Worm (Caenorhabditis elegans) whole organism, young adult: ENCODE results near the gene C45G9.8.
A peak's percentile ranks its signal among the peaks of the same experiment; 100 is the strongest.

ENCODE experiments used
- F22D6.2 ChIP-seq: sonication (generic microtip); optimal IDR thresholded peaks from 2 replicates; lab custom pipeline; 2016; ENCODE audit warnings: mild to moderate bottlenecking, missing genetic modification characterization, missing compliant biosample characterization
- F23B12.7 ChIP-seq: sonication (generic microtip); optimal IDR thresholded peaks from 2 replicates; lab custom pipeline; 2017; ENCODE audit warnings: missing genetic modification characterization, mild to moderate bottlenecking, missing compliant biosample characterization, antibody characterized with exemption, moderate library complexity; ENCODE audit not compliant: insufficient read depth
- F33H1.4 ChIP-seq: fragments of 200-800 bp; sonication (Bioruptor generic); IDR thresholded peaks from 2 replicates; pipeline ENCODE4 v1.3.6; 2022; ENCODE audit warnings: missing genetic modification reagents, missing genetic modification characterization, missing compliant biosample characterization
- F49E8.2 ChIP-seq: sonication (generic microtip); optimal IDR thresholded peaks from 3 replicates; lab custom pipeline; 2017; ENCODE audit warnings: missing genetic modification characterization, mild to moderate bottlenecking, missing compliant biosample characterization, antibody characterized with exemption, moderate library complexity; ENCODE audit not compliant: insufficient read depth
- F55B11.4 ChIP-seq: sonication (generic microtip); optimal IDR thresholded peaks from 2 replicates; lab custom pipeline; 2016; ENCODE audit warnings: missing compliant biosample characterization, missing genetic modification characterization, borderline replicate concordance; ENCODE audit not compliant: insufficient read depth
- F57A8.1 ChIP-seq: fragments of 200-800 bp; sonication (Bioruptor generic); optimal IDR thresholded peaks from 2 replicates; lab custom pipeline; 2018; ENCODE audit warnings: mild to moderate bottlenecking, missing genetic modification characterization, moderate library complexity, missing compliant biosample characterization
- T07F8.4 ChIP-seq: sonication (generic microtip); optimal IDR thresholded peaks from 2 replicates; lab custom pipeline; 2016; ENCODE audit warnings: mild to moderate bottlenecking, missing genetic modification characterization, moderate library complexity, missing compliant biosample characterization
- Y95B8A.8 ChIP-seq: fragments of 200-800 bp; sonication (Bioruptor generic); IDR thresholded peaks from 2 replicates; pipeline ENCODE4 v1.3.6; 2022; ENCODE audit warnings: missing genetic modification reagents, missing genetic modification characterization, missing compliant biosample characterization
- aptf-3 ChIP-seq: fragments of 200-800 bp; sonication (Bioruptor generic); IDR thresholded peaks from 2 replicates; pipeline ENCODE4 v1.3.6; 2022; ENCODE audit warnings: missing genetic modification characterization, missing compliant biosample characterization
- attf-3 ChIP-seq: fragments of 200-800 bp; sonication (Bioruptor generic); conservative IDR thresholded peaks from 2 replicates; pipeline ENCODE4 v1.3.6; 2022; ENCODE audit warnings: missing genetic modification reagents, missing genetic modification characterization, missing compliant biosample characterization
- attf-5 ChIP-seq: fragments of 200-800 bp; sonication (Bioruptor generic); optimal IDR thresholded peaks from 2 replicates; lab custom pipeline; 2018; ENCODE audit warnings: mild to moderate bottlenecking, missing genetic modification characterization, missing compliant biosample characterization
- bed-1 ChIP-seq: fragments of 200-800 bp; sonication (Bioruptor generic); IDR thresholded peaks from 2 replicates; pipeline ENCODE4 v1.3.6; 2022; ENCODE audit warnings: missing genetic modification reagents, missing genetic modification characterization, missing compliant biosample characterization
- bed-2 ChIP-seq: fragments of 200-800 bp; sonication (Bioruptor generic); IDR thresholded peaks from 2 replicates; pipeline ENCODE4 v1.3.6; 2022; ENCODE audit warnings: missing genetic modification reagents, missing genetic modification characterization, missing compliant biosample characterization
- ceh-100 ChIP-seq: fragments of 200-800 bp; sonication (Bioruptor generic); IDR thresholded peaks from 2 replicates; pipeline ENCODE4 v1.3.6; 2022; ENCODE audit warnings: missing genetic modification reagents, missing genetic modification characterization, missing compliant biosample characterization
- ceh-79 ChIP-seq: sonication (generic microtip); optimal IDR thresholded peaks from 2 replicates; lab custom pipeline; 2017; ENCODE audit warnings: mild to moderate bottlenecking, missing genetic modification characterization, missing compliant biosample characterization
- dpff-1 ChIP-seq: sonication (generic microtip); optimal IDR thresholded peaks from 2 replicates; lab custom pipeline; 2017; ENCODE audit warnings: mild to moderate bottlenecking, missing genetic modification characterization, missing compliant biosample characterization
- efl-1 ChIP-seq: fragments of 150-350 bp; optimal IDR thresholded peaks from 2 replicates; lab custom pipeline; 2014; ENCODE audit warnings: missing biosample characterization, missing genetic modification reagents, missing genetic modification characterization
- gei-17 ChIP-seq: fragments of 200-800 bp; sonication (Bioruptor generic); optimal IDR thresholded peaks from 2 replicates; lab custom pipeline; 2018; ENCODE audit warnings: mild to moderate bottlenecking, missing genetic modification characterization, missing compliant biosample characterization
- him-1 ChIP-seq: sonication (generic microtip); optimal IDR thresholded peaks from 2 replicates; lab custom pipeline; 2016; ENCODE audit warnings: missing genotype, missing genetic modification reagents, missing genetic modification characterization, missing compliant biosample characterization
- hlh-12 ChIP-seq: sonication (generic microtip); optimal IDR thresholded peaks from 2 replicates; lab custom pipeline; 2016; ENCODE audit warnings: missing genetic modification characterization, missing compliant biosample characterization
- hlh-26 ChIP-seq: fragments of 200-800 bp; sonication (Bioruptor generic); conservative IDR thresholded peaks from 2 replicates; pipeline ENCODE4 v1.3.6; 2022; ENCODE audit warnings: missing genetic modification reagents, missing genetic modification characterization, missing compliant biosample characterization
- hmg-1.2 ChIP-seq: fragments of 200-800 bp; sonication (Bioruptor generic); IDR thresholded peaks from 2 replicates; pipeline ENCODE4 v1.3.6; 2022; ENCODE audit warnings: missing genetic modification reagents, missing genetic modification characterization, missing compliant biosample characterization
- hmg-20 ChIP-seq: fragments of 200-800 bp; sonication (Bioruptor generic); IDR thresholded peaks from 2 replicates; pipeline ENCODE4 v1.3.6; 2022; ENCODE audit warnings: missing genetic modification reagents, missing genetic modification characterization, missing compliant biosample characterization
- lag-1 ChIP-seq: fragments of 200-800 bp; sonication (Bioruptor generic); IDR thresholded peaks from 2 replicates; pipeline ENCODE4 v1.3.6; 2022; ENCODE audit warnings: missing genetic modification reagents, missing genetic modification characterization, missing compliant biosample characterization
- let-526 ChIP-seq: fragments of 200-800 bp; sonication (Bioruptor generic); IDR thresholded peaks from 2 replicates; pipeline ENCODE4 v1.3.6; 2022; ENCODE audit warnings: missing genetic modification reagents, missing genetic modification characterization, missing compliant biosample characterization
- lin-26 ChIP-seq: fragments of 200-800 bp; sonication (Bioruptor generic); IDR thresholded peaks from 2 replicates; pipeline ENCODE4 v1.3.6; 2022; ENCODE audit warnings: missing genetic modification reagents, missing genetic modification characterization, missing compliant biosample characterization
- lin-40 ChIP-seq: sonication (generic microtip); optimal IDR thresholded peaks from 2 replicates; lab custom pipeline; 2016; ENCODE audit warnings: missing genetic modification characterization, mild to moderate bottlenecking, missing compliant biosample characterization, missing genotype, missing genetic modification reagents
- lir-1 ChIP-seq: fragments of 200-800 bp; sonication (Bioruptor generic); conservative IDR thresholded peaks from 2 replicates; pipeline ENCODE4 v1.3.6; 2022; ENCODE audit warnings: missing genetic modification reagents, missing genetic modification characterization, missing compliant biosample characterization
- lsl-1 ChIP-seq: fragments of 200-800 bp; sonication (Bioruptor generic); optimal IDR thresholded peaks from 2 replicates; lab custom pipeline; 2018; ENCODE audit warnings: mild to moderate bottlenecking, missing genetic modification characterization, moderate library complexity, missing compliant biosample characterization
- mcd-1 ChIP-seq: fragments of 200-800 bp; sonication (Bioruptor generic); IDR thresholded peaks from 2 replicates; pipeline ENCODE4 v1.3.6; 2022; ENCODE audit warnings: missing genetic modification reagents, missing genetic modification characterization, missing compliant biosample characterization
- mxl-1 ChIP-seq: sonication (generic microtip); optimal IDR thresholded peaks from 2 replicates; lab custom pipeline; 2016; ENCODE audit warnings: missing genetic modification characterization, missing compliant biosample characterization
- nfya-1 ChIP-seq: sonication (generic microtip); optimal IDR thresholded peaks from 2 replicates; lab custom pipeline; 2017; ENCODE audit warnings: antibody characterized with exemption, missing compliant biosample characterization, missing genetic modification characterization, borderline replicate concordance; ENCODE audit not compliant: insufficient read depth
- nfyb-1 ChIP-seq: fragments of 200-800 bp; sonication (Bioruptor generic); IDR thresholded peaks from 2 replicates; pipeline ENCODE4 v1.3.6; 2022; ENCODE audit warnings: missing genetic modification reagents, missing genetic modification characterization, missing compliant biosample characterization
- nhr-90 ChIP-seq: sonication (generic microtip); optimal IDR thresholded peaks from 2 replicates; lab custom pipeline; 2016; ENCODE audit warnings: missing genotype, mild to moderate bottlenecking, missing genetic modification characterization, missing compliant biosample characterization
- pbrm-1 ChIP-seq: fragments of 200-800 bp; sonication (Bioruptor generic); IDR thresholded peaks from 2 replicates; pipeline ENCODE4 v1.3.6; 2022; ENCODE audit warnings: missing genetic modification reagents, missing genetic modification characterization, missing compliant biosample characterization
- pha-4 ChIP-seq: fragments of 150-350 bp; sonication (generic microtip); optimal IDR thresholded peaks from 2 replicates; lab custom pipeline; 2014; ENCODE audit warnings: missing biosample characterization, missing genetic modification reagents, missing genetic modification characterization
- rcor-1 ChIP-seq: fragments of 200-800 bp; sonication (Bioruptor generic); IDR thresholded peaks from 2 replicates; pipeline ENCODE4 v1.3.6; 2022; ENCODE audit warnings: missing genetic modification reagents, missing genetic modification characterization, missing compliant biosample characterization
- rec-8 ChIP-seq, 2 experiments: sonication (generic microtip); optimal IDR thresholded peaks; 2 replicates each; lab custom pipeline; 2016; ENCODE audit warnings: mild to moderate bottlenecking in 2 of 2, missing genetic modification characterization in 2 of 2, missing genetic modification reagents in 2 of 2, missing genotype in 2 of 2, missing biosample characterization in 1 of 2, missing compliant biosample characterization in 1 of 2, moderate library complexity in 1 of 2
- rpc-1 ChIP-seq, 2 experiments: fragments of 150-350 bp in 1 of 2; sonication (generic microtip) in 1 of 2; optimal IDR thresholded peaks; 2 replicates each; lab custom pipeline; 2014 to 2018; ENCODE audit warnings: missing biosample characterization in 1 of 2, missing genetic modification characterization in 1 of 2, missing genetic modification reagents in 1 of 2, missing genotype in 1 of 2
- sdz-38 ChIP-seq: sonication (generic microtip); optimal IDR thresholded peaks from 2 replicates; lab custom pipeline; 2016; ENCODE audit warnings: missing genotype, missing genetic modification characterization, missing compliant biosample characterization
- sea-2 ChIP-seq: fragments of 200-800 bp; sonication (Bioruptor generic); IDR thresholded peaks from 2 replicates; pipeline ENCODE4 v1.3.6; 2022; ENCODE audit warnings: missing genetic modification characterization, missing compliant biosample characterization
- snpc-3.4 ChIP-seq: sonication (generic microtip); optimal IDR thresholded peaks from 2 replicates; lab custom pipeline; 2017; ENCODE audit warnings: missing genetic modification characterization, mild to moderate bottlenecking, missing compliant biosample characterization, antibody characterized with exemption, moderate library complexity, missing genotype, missing genetic modification reagents
- tbp1 ChIP-seq: fragments of 200-800 bp; sonication (Bioruptor generic); optimal IDR thresholded peaks from 2 replicates; lab custom pipeline; 2018; ENCODE audit warnings: mild to moderate bottlenecking, missing genetic modification characterization, missing compliant biosample characterization
- zfh-2 ChIP-seq: fragments of 200-800 bp; sonication (Bioruptor generic); conservative IDR thresholded peaks from 2 replicates; pipeline ENCODE4 v1.3.6; 2022; ENCODE audit warnings: missing genetic modification reagents, missing genetic modification characterization, missing compliant biosample characterization
- ztf-26 ChIP-seq: sonication (generic microtip); optimal IDR thresholded peaks from 2 replicates; lab custom pipeline; 2017; ENCODE audit warnings: missing genetic modification characterization, missing compliant biosample characterization
- ztf-3 ChIP-seq: fragments of 200-800 bp; sonication (Bioruptor generic); optimal IDR thresholded peaks from 2 replicates; lab custom pipeline; 2018; ENCODE audit warnings: mild to moderate bottlenecking, missing genetic modification characterization, missing compliant biosample characterization

Gene C45G9.8

DNA sequence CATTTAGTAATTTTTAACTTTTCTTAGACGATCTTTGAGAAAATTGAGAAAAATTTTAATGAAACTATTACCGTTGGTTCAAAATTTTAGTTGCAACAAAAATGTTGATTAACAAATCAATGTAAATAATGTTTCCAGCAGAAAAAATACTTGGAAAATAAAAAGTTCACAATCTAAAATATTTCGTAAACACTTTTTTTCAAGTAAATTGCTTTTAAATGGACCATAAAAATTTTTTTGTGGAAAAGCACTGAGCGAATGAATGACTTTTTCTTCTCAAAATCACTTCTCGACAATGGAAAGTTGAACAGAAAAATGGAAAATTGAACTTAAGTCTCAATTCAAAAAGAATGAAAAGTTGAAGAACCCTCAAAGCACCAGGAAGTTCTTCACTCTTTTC is at the start of gene C45G9.8:
Gene C45G9.8 (minus strand): TSS at position 101 of the 400 bp plus-strand sequence.
- no peak for TF ChIP-seq let-526 (GFP tag; lab: Robert Waterston, UW)
- TF ChIP-seq sdz-38 (tag; lab: Kevin White, UChicago) = no peak
- no peak for TF ChIP-seq lin-26 (GFP tag; lab: Robert Waterston, UW)
- no peak for TF ChIP-seq nhr-90
- no peak for TF ChIP-seq ceh-100
- no peak for TF ChIP-seq mxl-1
- no peak for TF ChIP-seq lir-1

DNA sequence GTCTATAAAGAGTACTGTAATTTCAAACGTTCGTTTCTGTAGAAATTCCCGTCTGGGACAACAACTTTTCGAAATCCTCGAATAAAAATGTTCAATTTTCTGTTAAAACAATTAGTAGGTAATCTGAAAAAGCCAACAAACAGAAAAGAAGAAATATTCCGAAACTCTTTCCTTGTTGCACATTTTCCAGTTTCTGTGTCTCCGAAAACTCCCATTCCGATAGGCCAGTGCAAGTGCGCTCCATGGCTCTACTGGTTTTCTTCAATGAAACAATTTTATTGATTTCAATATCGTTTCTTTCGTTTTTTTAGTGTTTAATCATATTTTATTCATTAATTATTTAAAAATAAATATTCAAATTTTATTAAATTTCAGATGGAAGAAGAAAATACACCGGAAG is 49.2 kb upstream of the C45G9.8 start, which contains the start of gene F54D8.6:
Gene F54D8.6 (plus strand): TSS at position 370 of the 400 bp plus-strand sequence.
- TF ChIP-seq zfh-2 (GFP tag; lab: Robert Waterston, UW) (no peak), hlh-12 (tag; lab: Kevin White, UChicago) (no peak), ztf-26 (tag; lab: Kevin White, UChicago) (no peak), F23B12.7 (tag; lab: Kevin White, UChicago) (peak; percentile 67), F49E8.2 (no peak), nfya-1 (tag; lab: Kevin White, UChicago) (no peak), bed-1 (GFP tag; lab: Robert Waterston, UW) (no peak), hlh-26 (GFP tag; lab: Robert Waterston, UW) (no peak), lin-26 (GFP tag; lab: Robert Waterston, UW) (no peak), pha-4 (no peak), sea-2 (GFP tag; lab: Robert Waterston, UW) (no peak), sdz-38 (tag; lab: Kevin White, UChicago) (no peak), lir-1 (no peak), hmg-1.2 (no peak), F33H1.4 (GFP tag; lab: Robert Waterston, UW) (no peak; the same call in 1 of the 2 replicates), snpc-3.4 (no peak), aptf-3 (GFP tag; lab: Robert Waterston, UW) (no peak), ceh-100 (peak; percentile 91), bed-2 (no peak), rpc-1 (optimal IDR thresholded peaks at IDR 0.05; lab: Kevin White, UChicago) (no peak), rpc-1 (tag; optimal IDR thresholded peaks at IDR 0.05; lab: Kevin White, UChicago) (no peak), attf-5 (GFP tag; lab: Kevin White, UChicago) (peak; percentile 8), tbp1 (GFP tag; lab: Kevin White, UChicago) (no peak), mcd-1 (GFP tag; lab: Robert Waterston, UW) (peak; percentile 82), let-526 (GFP tag; lab: Robert Waterston, UW) (no peak), ztf-3 (GFP tag; lab: Kevin White, UChicago) (no peak), nfyb-1 (GFP tag; lab: Robert Waterston, UW) (no peak), lin-40 (tag; lab: Kevin White, UChicago) (no peak), gei-17 (GFP tag; lab: Kevin White, UChicago) (no peak), lag-1 (GFP tag; lab: Robert Waterston, UW) (no peak), efl-1 (GFP tag; lab: Kevin White, UChicago) (no peak), F22D6.2 (tag; lab: Kevin White, UChicago) (no peak), hmg-20 (GFP tag; lab: Robert Waterston, UW) (no peak), ceh-79 (tag; lab: Kevin White, UChicago) (no peak), Y95B8A.8 (GFP tag; lab: Robert Waterston, UW) (no peak), attf-3 (0 out of 2 replicates have a peak, but pooled peaks have one; percentile 19), him-1 (tag; lab: Kevin White, UChicago) (no peak), rec-8 (tag; optimal IDR thresholded peaks at IDR 0.05; lab: Kevin White, UChicago) (no peak), dpff-1 (tag; lab: Kevin White, UChicago) (no peak), lsl-1 (GFP tag; lab: Kevin White, UChicago) (peak; percentile 3), pbrm-1 (GFP tag; lab: Robert Waterston, UW) (no peak), mxl-1 (no peak), T07F8.4 (tag; lab: Kevin White, UChicago) (no peak), rcor-1 (GFP tag; lab: Robert Waterston, UW) (no peak), F57A8.1 (GFP tag; lab: Kevin White, UChicago) (no peak), F55B11.4 (tag; lab: Kevin White, UChicago) (no peak)
